Worm (Caenorhabditis elegans): ENCODE data around the gene ZK1248.17.

- no peak for TF ChIP-seq pqm-1 (tag; optimal IDR thresholded peaks at IDR 0.05)
- TF ChIP-seq egl-27 (tag; optimal IDR thresholded peaks at IDR 0.05), result no peak
- TF ChIP-seq unc-62 (GFP tag; optimal IDR thresholded peaks at IDR 0.05 in 1 of 2), result no peak
- no peak for TF ChIP-seq unc-62 (tag; optimal IDR thresholded peaks at IDR 0.05)
- TF ChIP-seq pha-4 (GFP tag; IDR thresholded peaks at IDR 0.05), result no peak
- no peak for TF ChIP-seq pha-4 (tag; optimal IDR thresholded peaks at IDR 0.05)
- no peak for TF ChIP-seq nhr-6 (tag; optimal IDR thresholded peaks at IDR 0.05)
- TF ChIP-seq set-16 (GFP tag; IDR thresholded peaks at IDR 0.05), result no peak
- TF ChIP-seq nhr-28 (tag; optimal IDR thresholded peaks at IDR 0.05), result no peak
- no peak for TF ChIP-seq ama-1 (optimal IDR thresholded peaks at IDR 0.05)
- no peak for TF ChIP-seq dmd-6 (GFP tag; IDR thresholded peaks at IDR 0.05)
- TF ChIP-seq skn-1 (tag; optimal IDR thresholded peaks at IDR 0.05), result no peak
- TF ChIP-seq nhr-41 (GFP tag; IDR thresholded peaks at IDR 0.05), result no peak
- TF ChIP-seq unc-39 (tag; optimal IDR thresholded peaks at IDR 0.05), result no peak
Observed at ce11 chrII:5841053-5841547, 4.2 kb downstream of the ZK1248.17 start, which contains the start of gene lec-5.
